Worm (Caenorhabditis elegans): Measurements from ENCODE around the gene cyp-35A4.

DNA sequence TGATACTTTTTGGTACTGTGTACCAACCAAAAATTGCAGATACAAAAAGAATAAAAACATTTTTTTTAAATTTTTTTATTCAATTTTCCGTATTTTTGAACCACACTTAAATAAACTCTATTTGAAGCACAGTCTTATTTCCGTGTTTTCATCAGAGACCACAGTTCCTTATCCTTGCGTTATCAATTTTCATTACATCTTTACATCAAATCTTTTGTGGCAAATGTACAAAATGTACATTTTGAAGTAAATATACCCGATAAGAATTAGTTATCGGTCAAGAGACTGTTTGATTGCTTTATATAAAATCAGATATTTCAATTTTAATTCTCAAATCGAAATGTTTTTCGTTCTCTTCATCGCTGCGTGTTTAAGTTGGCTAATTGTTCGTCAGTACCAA is 9.1 kb upstream of the cyp-35A4 start, which contains the start of gene cyp-35A3:
- TF ChIP-seq aly-2 (tag; optimal IDR thresholded peaks at IDR 0.05) (no peak), nhr-25 (tag; optimal IDR thresholded peaks at IDR 0.05) (no peak), zag-1 (tag; optimal IDR thresholded peaks at IDR 0.05) (no peak), mdl-1 (tag; optimal IDR thresholded peaks at IDR 0.05) (no peak), fos-1 (tag; optimal IDR thresholded peaks at IDR 0.05) (no peak), tbx-2 (tag; optimal IDR thresholded peaks at IDR 0.05) (no peak), R02D3.7 (tag; optimal IDR thresholded peaks at IDR 0.05) (no peak), nhr-67 (tag; optimal IDR thresholded peaks at IDR 0.05) (no peak), pha-4 (tag; optimal IDR thresholded peaks at IDR 0.05) (no peak), unc-62 (GFP tag; optimal IDR thresholded peaks at IDR 0.05) (no peak), ztf-11 (tag; optimal IDR thresholded peaks at IDR 0.05) (no peak)
